Worm (Caenorhabditis elegans) whole organism, young adult: Measurements from ENCODE around the gene perm-2.

ENCODE experiments used
- C06A6.2 ChIP-seq: fragments of 200-800 bp; sonication (Bioruptor generic); conservative IDR thresholded peaks from 2 replicates; pipeline ENCODE4 v1.3.6; 2022; ENCODE audit warnings: missing genetic modification characterization, missing compliant biosample characterization
- F49E8.2 ChIP-seq: sonication (generic microtip); optimal IDR thresholded peaks from 3 replicates; lab custom pipeline; 2017; ENCODE audit warnings: missing genetic modification characterization, mild to moderate bottlenecking, missing compliant biosample characterization, antibody characterized with exemption, moderate library complexity; ENCODE audit not compliant: insufficient read depth
- F57A8.1 ChIP-seq: fragments of 200-800 bp; sonication (Bioruptor generic); optimal IDR thresholded peaks from 2 replicates; lab custom pipeline; 2018; ENCODE audit warnings: mild to moderate bottlenecking, missing genetic modification characterization, moderate library complexity, missing compliant biosample characterization
- athp-1 ChIP-seq: sonication (generic microtip); optimal IDR thresholded peaks from 2 replicates; lab custom pipeline; 2017; ENCODE audit warnings: mild to moderate bottlenecking, missing genetic modification characterization, missing compliant biosample characterization
- ceh-27 ChIP-seq: fragments of 200-800 bp; sonication (Bioruptor generic); optimal IDR thresholded peaks from 2 replicates; lab custom pipeline; 2018; ENCODE audit warnings: mild to moderate bottlenecking, missing genetic modification characterization, moderate library complexity, missing compliant biosample characterization
- egrh-3 ChIP-seq: fragments of 200-800 bp; sonication (Bioruptor generic); IDR thresholded peaks from 2 replicates; pipeline ENCODE4 v1.3.6; 2022; ENCODE audit warnings: missing genetic modification reagents, missing genetic modification characterization, missing compliant biosample characterization
- nfyb-1 ChIP-seq: fragments of 200-800 bp; sonication (Bioruptor generic); IDR thresholded peaks from 2 replicates; pipeline ENCODE4 v1.3.6; 2022; ENCODE audit warnings: missing genetic modification reagents, missing genetic modification characterization, missing compliant biosample characterization
- nhr-179 ChIP-seq: sonication (generic microtip); optimal IDR thresholded peaks from 2 replicates; lab custom pipeline; 2016; ENCODE audit warnings: mild to moderate bottlenecking, missing genetic modification characterization, missing compliant biosample characterization
- pha-4 ChIP-seq: fragments of 150-350 bp; sonication (generic microtip); optimal IDR thresholded peaks from 2 replicates; lab custom pipeline; 2014; ENCODE audit warnings: missing biosample characterization, missing genetic modification reagents, missing genetic modification characterization
- sea-2 ChIP-seq: fragments of 200-800 bp; sonication (Bioruptor generic); IDR thresholded peaks from 2 replicates; pipeline ENCODE4 v1.3.6; 2022; ENCODE audit warnings: missing genetic modification characterization, missing compliant biosample characterization
- somi-1 ChIP-seq: fragments of 200-800 bp; sonication (Bioruptor generic); optimal IDR thresholded peaks from 2 replicates; lab custom pipeline; 2018; ENCODE audit warnings: mild to moderate bottlenecking, missing genetic modification characterization, missing compliant biosample characterization

ce11 chrIV:1105104-1105503 lies 21.5 kb upstream of the perm-2 start:
- no peak for TF ChIP-seq sea-2 (GFP tag; lab: Robert Waterston, UW)
- no peak for TF ChIP-seq somi-1 (GFP tag; lab: Kevin White, UChicago)
- TF ChIP-seq C06A6.2 = no peak
- no peak for TF ChIP-seq nhr-179 (tag; lab: Kevin White, UChicago)
- TF ChIP-seq athp-1 (tag; lab: Kevin White, UChicago) = no peak
- TF ChIP-seq F57A8.1 (GFP tag; lab: Kevin White, UChicago) = no peak
- no peak for TF ChIP-seq F49E8.2 (tag; lab: Kevin White, UChicago)
- no peak for TF ChIP-seq ceh-27 (GFP tag; lab: Kevin White, UChicago)
- TF ChIP-seq egrh-3 (GFP tag; lab: Robert Waterston, UW) = no peak
- no peak for TF ChIP-seq pha-4 (tag; lab: Kevin White, UChicago)
- no peak for TF ChIP-seq nfyb-1 (GFP tag; lab: Robert Waterston, UW)
